Worm (Caenorhabditis elegans) whole organism, L4 larva: ENCODE measurements around the gene ajm-1.

ENCODE experiments used
- D1046.2 ChIP-seq: fragments of 200-800 bp; sonication (Bioruptor generic); IDR thresholded peaks from 2 replicates; pipeline ENCODE4 v1.3.6; 2022; ENCODE audit warnings: missing genetic modification characterization, missing compliant biosample characterization
- F26F4.8 ChIP-seq: fragments of 200-800 bp; sonication (Bioruptor generic); conservative IDR thresholded peaks from 2 replicates; pipeline ENCODE4 v1.3.6; 2022; ENCODE audit warnings: missing genetic modification characterization, missing compliant biosample characterization
- F37D6.2 ChIP-seq: sonication (generic microtip); optimal IDR thresholded peaks from 2 replicates; lab custom pipeline; 2016; ENCODE audit warnings: mild to moderate bottlenecking, missing genetic modification characterization, missing compliant biosample characterization
- Y48G9A.11 ChIP-seq: fragments of 200-800 bp; sonication (Bioruptor generic); IDR thresholded peaks from 2 replicates; pipeline ENCODE4 v1.3.6; 2022; ENCODE audit warnings: missing genetic modification reagents, missing genetic modification characterization, missing compliant biosample characterization
- Y5F2A.4 ChIP-seq: fragments of 200-800 bp; sonication (Bioruptor generic); optimal IDR thresholded peaks from 2 replicates; lab custom pipeline; 2018; ENCODE audit warnings: mild to moderate bottlenecking, missing genetic modification characterization, missing compliant biosample characterization
- attf-4 ChIP-seq: sonication (generic microtip); optimal IDR thresholded peaks from 3 replicates; lab custom pipeline; 2017; ENCODE audit warnings: missing biosample characterization, missing genetic modification characterization
- ceh-20 ChIP-seq: fragments of 200-800 bp; sonication (Bioruptor generic); IDR thresholded peaks from 2 replicates; pipeline ENCODE4 v1.3.6; 2022; ENCODE audit warnings: missing genetic modification reagents, missing genetic modification characterization, missing compliant biosample characterization
- ceh-28 ChIP-seq: fragments of 150-350 bp; optimal IDR thresholded peaks from 2 replicates; lab custom pipeline; 2014; ENCODE audit warnings: missing biosample characterization, missing genetic modification reagents, missing genetic modification characterization
- ceh-44 ChIP-seq: fragments of 200-800 bp; sonication (Bioruptor generic); IDR thresholded peaks from 2 replicates; pipeline ENCODE4 v1.3.6; 2022; ENCODE audit warnings: missing genetic modification reagents, missing genetic modification characterization, missing compliant biosample characterization
- ces-1 ChIP-seq: fragments of 150-350 bp; sonication (generic microtip); optimal IDR thresholded peaks from 4 replicates; lab custom pipeline; 2014; ENCODE audit warnings: missing biosample characterization, missing genetic modification reagents, missing genetic modification characterization
- cey-2 ChIP-seq: sonication (generic microtip); optimal IDR thresholded peaks from 3 replicates; lab custom pipeline; 2017; ENCODE audit warnings: missing genetic modification characterization, mild to moderate bottlenecking, missing compliant biosample characterization, antibody characterized with exemption, borderline replicate concordance; ENCODE audit not compliant: insufficient read depth
- daf-12 ChIP-seq: fragments of 150-350 bp; optimal IDR thresholded peaks from 2 replicates; lab custom pipeline; 2014; ENCODE audit warnings: missing biosample characterization, missing genetic modification reagents, missing genetic modification characterization
- daf-16 ChIP-seq, 3 experiments: sonication (generic microtip); optimal IDR thresholded peaks; 2 replicates each; lab custom pipeline; 2016 to 2017; ENCODE audit warnings: missing genetic modification characterization in 3 of 3, missing genetic modification reagents in 3 of 3, mild to moderate bottlenecking in 2 of 3, missing compliant biosample characterization in 2 of 3, missing biosample characterization in 1 of 3, moderate library complexity in 1 of 3
- daf-19 ChIP-seq: fragments of 200-800 bp; sonication (Bioruptor generic); conservative IDR thresholded peaks from 2 replicates; pipeline ENCODE4 v1.3.6; 2022; ENCODE audit warnings: missing genetic modification characterization, missing compliant biosample characterization
- dmd-6 ChIP-seq: fragments of 200-800 bp; sonication (Bioruptor generic); IDR thresholded peaks from 2 replicates; pipeline ENCODE4 v1.3.6; 2022; ENCODE audit warnings: missing genetic modification reagents, missing genetic modification characterization, missing compliant biosample characterization
- dmd-9 ChIP-seq: fragments of 200-800 bp; sonication (Bioruptor generic); IDR thresholded peaks from 2 replicates; pipeline ENCODE4 v1.3.6; 2022; ENCODE audit warnings: missing genetic modification reagents, missing genetic modification characterization, missing compliant biosample characterization
- dpl-1 ChIP-seq: fragments of 150-350 bp; optimal IDR thresholded peaks from 2 replicates; lab custom pipeline; 2014; ENCODE audit warnings: missing biosample characterization, missing genetic modification reagents, missing genetic modification characterization
- duxl-1 ChIP-seq: sonication (generic microtip); optimal IDR thresholded peaks from 2 replicates; lab custom pipeline; 2016; ENCODE audit warnings: mild to moderate bottlenecking, missing genetic modification characterization, moderate library complexity, missing compliant biosample characterization; ENCODE audit not compliant: poor library complexity
- dve-1 ChIP-seq: sonication (generic microtip); optimal IDR thresholded peaks from 2 replicates; lab custom pipeline; 2017; ENCODE audit warnings: antibody characterized with exemption, mild to moderate bottlenecking, missing genetic modification characterization, missing compliant biosample characterization; ENCODE audit not compliant: insufficient read depth
- egl-43 ChIP-seq: fragments of 200-800 bp; sonication (Bioruptor generic); IDR thresholded peaks from 2 replicates; pipeline ENCODE4 v1.3.6; 2022; ENCODE audit warnings: missing genetic modification reagents, missing genetic modification characterization, missing compliant biosample characterization
- fos-1 ChIP-seq: fragments of 150-350 bp; optimal IDR thresholded peaks from 2 replicates; lab custom pipeline; 2014; ENCODE audit warnings: missing biosample characterization, missing genetic modification characterization
- hmg-1.1 ChIP-seq: fragments of 200-800 bp; sonication (Bioruptor generic); IDR thresholded peaks from 2 replicates; pipeline ENCODE4 v1.3.6; 2022; ENCODE audit warnings: missing genetic modification reagents, missing genetic modification characterization, missing compliant biosample characterization
- lim-7 ChIP-seq: fragments of 200-800 bp; sonication (Bioruptor generic); IDR thresholded peaks from 2 replicates; pipeline ENCODE4 v1.3.6; 2022; ENCODE audit warnings: missing genetic modification characterization, missing compliant biosample characterization
- lin-1 ChIP-seq: fragments of 200-800 bp; sonication (Bioruptor generic); IDR thresholded peaks from 2 replicates; pipeline ENCODE4 v1.3.6; 2022; ENCODE audit warnings: missing genetic modification reagents, missing genetic modification characterization, missing compliant biosample characterization
- lin-39 ChIP-seq: fragments of 150-350 bp; optimal IDR thresholded peaks from 2 replicates; lab custom pipeline; 2014; ENCODE audit warnings: missing biosample characterization, missing genetic modification reagents, missing genetic modification characterization
- lir-3 ChIP-seq: sonication (generic microtip); optimal IDR thresholded peaks from 2 replicates; lab custom pipeline; 2016; ENCODE audit warnings: mild to moderate bottlenecking, missing genetic modification characterization, missing compliant biosample characterization
- mdt-29 ChIP-seq: fragments of 200-800 bp; sonication (Bioruptor generic); IDR thresholded peaks from 2 replicates; pipeline ENCODE4 v1.3.6; 2022; ENCODE audit warnings: missing genetic modification reagents, missing genetic modification characterization, missing compliant biosample characterization
- mxl-2 ChIP-seq: fragments of 200-800 bp; sonication (Bioruptor generic); conservative IDR thresholded peaks from 2 replicates; pipeline ENCODE4 v1.3.6; 2022; ENCODE audit warnings: missing genetic modification reagents, missing genetic modification characterization, missing compliant biosample characterization
- nhr-10 ChIP-seq: fragments of 150-350 bp; optimal IDR thresholded peaks from 2 replicates; lab custom pipeline; 2014; ENCODE audit warnings: missing biosample characterization, missing genetic modification characterization
- nhr-28 ChIP-seq: fragments of 150-350 bp; optimal IDR thresholded peaks from 2 replicates; lab custom pipeline; 2014; ENCODE audit warnings: missing biosample characterization, missing genetic modification characterization
- nhr-76 ChIP-seq: fragments of 150-350 bp; optimal IDR thresholded peaks from 2 replicates; lab custom pipeline; 2014; ENCODE audit warnings: missing biosample characterization, missing genetic modification characterization
- pha-4 ChIP-seq, 2 experiments: fragments of 150-350 bp in 1 of 2; fragments of 200-800 bp in 1 of 2; sonication (Bioruptor generic) in 1 of 2; IDR thresholded peaks in 1 of 2; optimal IDR thresholded peaks in 1 of 2; 2 replicates each; pipeline versions ENCODE4 v1.3.6 to Lab custom; 2014 to 2022; ENCODE audit warnings: missing genetic modification characterization in 2 of 2, missing genetic modification reagents in 2 of 2, missing biosample characterization in 1 of 2, missing compliant biosample characterization in 1 of 2
- php-3 ChIP-seq: fragments of 200-800 bp; sonication (Bioruptor generic); IDR thresholded peaks from 2 replicates; pipeline ENCODE4 v1.3.6; 2022; ENCODE audit warnings: missing genetic modification reagents, missing genetic modification characterization, missing compliant biosample characterization
- sdz-12 ChIP-seq: fragments of 200-800 bp; sonication (Bioruptor generic); optimal IDR thresholded peaks from 2 replicates; lab custom pipeline; 2018; ENCODE audit warnings: mild to moderate bottlenecking, missing genetic modification characterization, missing compliant biosample characterization
- set-16 ChIP-seq: fragments of 200-800 bp; sonication (Bioruptor generic); IDR thresholded peaks from 2 replicates; pipeline ENCODE4 v1.3.6; 2022; ENCODE audit warnings: missing genetic modification reagents, missing genetic modification characterization, missing compliant biosample characterization
- snpc-4 ChIP-seq: fragments of 150-350 bp; optimal IDR thresholded peaks from 2 replicates; lab custom pipeline; 2014; ENCODE audit warnings: missing biosample characterization, missing genetic modification characterization
- spr-3 ChIP-seq: fragments of 200-800 bp; sonication (Bioruptor generic); optimal IDR thresholded peaks from 2 replicates; lab custom pipeline; 2018; ENCODE audit warnings: mild to moderate bottlenecking, missing genetic modification characterization, missing compliant biosample characterization
- unc-130 ChIP-seq: sonication (generic microtip); optimal IDR thresholded peaks from 2 replicates; lab custom pipeline; 2016; ENCODE audit warnings: missing genetic modification reagents, missing genetic modification characterization, missing compliant biosample characterization
- unc-39 ChIP-seq: sonication (generic microtip); optimal IDR thresholded peaks from 2 replicates; lab custom pipeline; 2017; ENCODE audit warnings: missing biosample characterization, missing genetic modification characterization
- zfp-3 ChIP-seq: fragments of 200-800 bp; sonication (Bioruptor generic); conservative IDR thresholded peaks from 2 replicates; pipeline ENCODE4 v1.3.6; 2022; ENCODE audit warnings: missing genetic modification reagents, missing genetic modification characterization, missing compliant biosample characterization
- zip-11 ChIP-seq: fragments of 200-800 bp; sonication (Bioruptor generic); IDR thresholded peaks from 2 replicates; pipeline ENCODE4 v1.3.6; 2022; ENCODE audit warnings: missing genetic modification characterization, missing compliant biosample characterization
- ztf-7 ChIP-seq: fragments of 150-350 bp; optimal IDR thresholded peaks from 2 replicates; lab custom pipeline; 2014; ENCODE audit warnings: missing biosample characterization, missing genetic modification characterization

Gene ajm-1

DNA sequence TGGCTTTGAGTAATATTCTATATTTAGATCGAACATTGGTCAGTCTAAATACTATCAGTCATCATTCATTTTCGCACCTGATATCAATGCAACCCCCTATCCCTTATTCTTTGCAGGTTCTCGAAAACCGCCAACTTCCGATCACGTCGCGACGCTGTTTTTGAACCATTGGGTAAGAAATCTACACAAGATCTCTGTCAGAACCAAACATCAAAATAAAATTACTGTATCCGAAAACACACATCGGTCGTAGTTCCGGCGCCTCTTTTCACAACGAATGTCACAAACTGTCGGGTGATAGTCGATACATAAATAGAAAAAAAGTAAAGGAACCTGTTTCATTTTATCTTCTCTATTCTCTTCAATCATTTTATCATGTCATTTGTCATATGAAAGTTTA, 64.2 kb downstream of the ajm-1 start (continued):
- TF ChIP-seq daf-12 (tag; lab: Kevin White, UChicago) (no peak), duxl-1 (tag; lab: Kevin White, UChicago) (no peak), nhr-28 (tag; lab: Kevin White, UChicago) (peak; percentile 70), F37D6.2 (no peak), set-16 (GFP tag; lab: Robert Waterston, UW) (no peak), dmd-6 (GFP tag; lab: Robert Waterston, UW) (peak; percentile 32; the same call in 1 of the 2 replicates), sdz-12 (GFP tag; lab: Kevin White, UChicago) (no peak), F26F4.8 (GFP tag; lab: Robert Waterston, UW) (no peak), spr-3 (GFP tag; lab: Kevin White, UChicago) (no peak), unc-130 (GFP tag; lab: Kevin White, UChicago) (no peak), ceh-44 (GFP tag; lab: Robert Waterston, UW) (no peak), ztf-7 (tag; lab: Kevin White, UChicago) (no peak), lin-1 (GFP tag; lab: Robert Waterston, UW) (0 out of 2 replicates have a peak, but pooled peaks have one; percentile 31), fos-1 (tag; lab: Kevin White, UChicago) (no peak), ceh-20 (GFP tag; lab: Robert Waterston, UW) (peak; percentile 42; the same call in 1 of the 2 replicates), dve-1 (tag; lab: Kevin White, UChicago) (peak; percentile 3), lim-7 (GFP tag; lab: Robert Waterston, UW) (no peak), daf-16 (GFP tag; optimal IDR thresholded peaks at IDR 0.05; lab: Kevin White, UChicago) (no peak), daf-16 (tag; optimal IDR thresholded peaks at IDR 0.05; lab: Kevin White, UChicago) (no peak), egl-43 (GFP tag; lab: Robert Waterston, UW) (no peak), zip-11 (no peak), unc-39 (tag; lab: Kevin White, UChicago) (no peak), mxl-2 (GFP tag; lab: Robert Waterston, UW) (no peak), dpl-1 (GFP tag; lab: Kevin White, UChicago) (no peak), nhr-10 (tag; lab: Kevin White, UChicago) (peak; percentile 8), cey-2 (tag; lab: Kevin White, UChicago) (peak; percentile 57), daf-19 (GFP tag; lab: Robert Waterston, UW) (no peak), ceh-28 (tag; lab: Kevin White, UChicago) (no peak), pha-4 (GFP tag; IDR thresholded peaks at IDR 0.05; lab: Robert Waterston, UW) (no peak), pha-4 (tag; optimal IDR thresholded peaks at IDR 0.05; lab: Kevin White, UChicago) (no peak), Y48G9A.11 (GFP tag; lab: Robert Waterston, UW) (no peak), php-3 (GFP tag; lab: Robert Waterston, UW) (no peak), lin-39 (tag; lab: Kevin White, UChicago) (no peak), attf-4 (tag; lab: Kevin White, UChicago) (no peak), ces-1 (GFP tag; lab: Kevin White, UChicago) (no peak), hmg-1.1 (no peak), lir-3 (tag; lab: Kevin White, UChicago) (no peak), dmd-9 (no peak), snpc-4 (tag; lab: Kevin White, UChicago) (no peak), Y5F2A.4 (no peak), D1046.2 (GFP tag; lab: Robert Waterston, UW) (no peak), zfp-3 (no peak), mdt-29 (GFP tag; lab: Robert Waterston, UW) (no peak), nhr-76 (no peak)
- TF ChIP-seq, all 104 proteins: peak for 16
